Worm (Caenorhabditis elegans): ENCODE data around the gene Y75B8A.31.

DNA sequence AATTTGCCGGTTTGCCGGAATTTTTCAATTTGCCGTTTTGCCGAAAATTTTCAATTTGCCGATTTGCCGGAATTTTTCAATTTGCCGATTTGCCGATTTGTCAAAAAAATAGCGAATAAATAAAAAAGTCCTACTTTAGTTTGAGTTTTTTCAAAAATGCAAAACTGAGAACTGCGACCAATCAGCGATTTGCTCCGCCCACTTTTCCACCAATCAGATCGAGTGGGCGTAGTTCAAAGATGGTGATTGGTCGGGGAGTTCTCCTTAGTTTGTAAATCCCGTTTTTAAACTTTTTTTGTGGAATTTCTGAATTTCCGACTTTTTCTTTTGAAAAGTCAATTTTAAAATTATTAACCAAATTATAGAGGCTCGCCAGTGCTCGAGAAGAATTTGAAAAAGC lies 20.1 kb upstream of the Y75B8A.31 start:
- TF ChIP-seq ces-1 (GFP tag; optimal IDR thresholded peaks at IDR 0.05) (no peak), unc-130 (tag; optimal IDR thresholded peaks at IDR 0.05) (no peak), ztf-11 (tag; optimal IDR thresholded peaks at IDR 0.05) (no peak), nhr-84 (tag; optimal IDR thresholded peaks at IDR 0.05) (no peak), C16A3.4 (tag; optimal IDR thresholded peaks at IDR 0.05) (no peak), ama-1 (optimal IDR thresholded peaks at IDR 0.05) (no peak), nhr-71 (tag; optimal IDR thresholded peaks at IDR 0.05) (no peak), unc-86 (tag; optimal IDR thresholded peaks at IDR 0.05) (no peak)
